Worm (Caenorhabditis elegans): ENCODE data around the gene gmpr-1.

DNA sequence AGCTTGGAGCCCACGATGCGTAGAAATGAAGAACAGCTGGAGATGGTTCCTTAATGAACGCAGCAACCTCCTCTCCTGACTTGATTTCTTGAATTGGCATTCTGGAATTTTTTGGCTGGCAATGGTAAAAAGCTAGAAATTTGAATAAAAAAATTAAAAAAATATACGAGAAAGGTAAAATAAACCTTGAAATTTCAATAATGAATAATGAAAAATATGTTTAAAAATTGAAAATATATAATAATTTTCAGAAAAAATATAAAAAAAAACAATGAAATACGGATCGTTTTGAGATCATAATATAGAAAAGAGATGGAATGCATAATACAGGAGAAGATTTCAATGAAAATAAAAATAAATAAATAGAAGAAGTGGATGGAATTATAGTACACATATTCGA is 30.0 kb downstream of the gmpr-1 start, which contains the start of gene glrx-3:
- no peak for TF ChIP-seq nhr-41 (GFP tag; IDR thresholded peaks at IDR 0.05)
- TF ChIP-seq unc-62 (GFP tag; optimal IDR thresholded peaks at IDR 0.05 in 1 of 2): no peak
- TF ChIP-seq unc-62 (tag; optimal IDR thresholded peaks at IDR 0.05): no peak
- no peak for TF ChIP-seq jun-1 (tag; optimal IDR thresholded peaks at IDR 0.05)
- no peak for TF ChIP-seq daf-12 (tag; optimal IDR thresholded peaks at IDR 0.05)
- no peak for TF ChIP-seq lin-13 (GFP tag; optimal IDR thresholded peaks at IDR 0.05)
- TF ChIP-seq ceh-82 (tag; optimal IDR thresholded peaks at IDR 0.05): no peak
- TF ChIP-seq skn-1 (tag; optimal IDR thresholded peaks at IDR 0.05): no peak
- no peak for TF ChIP-seq pha-4 (GFP tag; IDR thresholded peaks at IDR 0.05)
- TF ChIP-seq pha-4 (tag; optimal IDR thresholded peaks at IDR 0.05): no peak
- TF ChIP-seq zag-1 (tag; optimal IDR thresholded peaks at IDR 0.05): no peak
- TF ChIP-seq ceh-28 (tag; optimal IDR thresholded peaks at IDR 0.05): no peak
- no peak for TF ChIP-seq madf-5 (GFP tag; IDR thresholded peaks at IDR 0.05)
- no peak for TF ChIP-seq ama-1 (optimal IDR thresholded peaks at IDR 0.05)
